Fruit fly (Drosophila melanogaster) whole organism, wandering third instar larva: ENCODE measurements around the gene aru.

ENCODE experiments used
- CG9705 ChIP-seq: fragments of 200-800 bp; sonication (Bioruptor generic); optimal IDR thresholded peaks from 2 replicates; lab custom pipeline; 2018; ENCODE audit warnings: missing biosample characterization, mild to moderate bottlenecking, missing genetic modification characterization
- Dif ChIP-seq: fragments of 200-275, 200-300 bp; sonication (Bioruptor generic); optimal IDR thresholded peaks from 2 replicates; lab custom pipeline; 2018; ENCODE audit warnings: missing biosample characterization, missing genetic modification characterization; ENCODE audit not compliant: partially characterized antibody
- GATAd ChIP-seq: sonication (Bioruptor generic); optimal IDR thresholded peaks from 2 replicates; lab custom pipeline; 2016; ENCODE audit warnings: missing biosample characterization, missing genetic modification characterization
- HLH106 ChIP-seq: fragments of 200-800 bp; optimal IDR thresholded peaks from 3 replicates; lab custom pipeline; 2019; ENCODE audit warnings: missing biosample characterization, mild to moderate bottlenecking, missing genetic modification characterization, moderate library complexity
- Hnf4 ChIP-seq: fragments of 200-800 bp; sonication (Bioruptor generic); optimal IDR thresholded peaks from 2 replicates; lab custom pipeline; 2016; ENCODE audit warnings: missing biosample characterization, mild to moderate bottlenecking, missing genetic modification characterization
- Hr78 ChIP-seq: fragments of >200 bp; optimal IDR thresholded peaks from 2 replicates; lab custom pipeline; 2017; ENCODE audit warnings: missing biosample characterization, missing genetic modification characterization
- Hr83 ChIP-seq: fragments of 200-300 bp; sonication (Bioruptor generic); optimal IDR thresholded peaks from 2 replicates; lab custom pipeline; 2016; ENCODE audit warnings: missing biosample characterization, mild to moderate bottlenecking, missing genetic modification characterization, moderate library complexity; ENCODE audit not compliant: poor library complexity, severe bottlenecking
- Jra ChIP-seq: sonication (Bioruptor generic); optimal IDR thresholded peaks from 2 replicates; lab custom pipeline; 2016; ENCODE audit warnings: missing biosample characterization, missing genetic modification characterization
- Myc ChIP-seq: fragments of >200 bp; optimal IDR thresholded peaks from 2 replicates; lab custom pipeline; 2017
- N ChIP-seq: fragments of >200 bp; optimal IDR thresholded peaks from 2 replicates; lab custom pipeline; 2018; ENCODE audit warnings: missing biosample characterization, missing external identifiers, missing genetic modification characterization
- OdsH ChIP-seq: fragments of 200-800 bp; sonication (Bioruptor generic); optimal IDR thresholded peaks from 2 replicates; lab custom pipeline; 2016; ENCODE audit warnings: missing biosample characterization, mild to moderate bottlenecking, missing genetic modification characterization
- Rel ChIP-seq, 2 experiments: fragments of 200-800 bp; sonication (Bioruptor generic) in 1 of 2; optimal IDR thresholded peaks; 2 replicates in 1 of 2; 3 replicates in 1 of 2; lab custom pipeline; 2016 to 2019; ENCODE audit warnings: mild to moderate bottlenecking in 2 of 2, missing biosample characterization in 2 of 2, missing genetic modification characterization in 2 of 2, moderate library complexity in 1 of 2
- Sp1 ChIP-seq: fragments of 200-800 bp; sonication (Bioruptor generic); optimal IDR thresholded peaks from 3 replicates; lab custom pipeline; 2019; ENCODE audit warnings: missing biosample characterization, mild to moderate bottlenecking, missing genetic modification characterization, moderate library complexity
- Vsx2 ChIP-seq: fragments of 200-300, 225-300 bp; sonication (Bioruptor generic); optimal IDR thresholded peaks from 2 replicates; lab custom pipeline; 2018; ENCODE audit warnings: missing biosample characterization, missing genetic modification characterization; ENCODE audit not compliant: partially characterized antibody
- br ChIP-seq: fragments of 200-800 bp; sonication (Bioruptor generic); optimal IDR thresholded peaks from 2 replicates; lab custom pipeline; 2016; ENCODE audit warnings: missing biosample characterization, missing genetic modification characterization
- brk ChIP-seq: fragments of 200-800 bp; sonication (Bioruptor generic); optimal IDR thresholded peaks from 2 replicates; lab custom pipeline; 2016; ENCODE audit warnings: missing biosample characterization, mild to moderate bottlenecking, missing genetic modification characterization
- dl ChIP-seq, 2 experiments: fragments of 175-275, 200-275 bp in 1 of 2; fragments of 200-275 bp in 1 of 2; sonication (Bioruptor generic); optimal IDR thresholded peaks; lab custom pipeline; 2018; ENCODE audit warnings: mild to moderate bottlenecking in 2 of 2, missing biosample characterization in 2 of 2, missing genetic modification characterization in 2 of 2, moderate library complexity in 2 of 2; ENCODE audit not compliant: partially characterized antibody in 2 of 2, insufficient read depth in 1 of 2
- dsf ChIP-seq: sonication (Bioruptor generic); optimal IDR thresholded peaks from 2 replicates; lab custom pipeline; 2016; ENCODE audit warnings: missing biosample characterization, missing genetic modification characterization, borderline replicate concordance
- ey ChIP-seq: fragments of 200-800 bp; sonication (Bioruptor generic); optimal IDR thresholded peaks from 2 replicates; lab custom pipeline; 2016; ENCODE audit warnings: missing biosample characterization, missing genetic modification characterization
- foxo ChIP-seq, 2 experiments: fragments of 200-800 bp; sonication (Bioruptor generic); optimal IDR thresholded peaks; 2 replicates in 1 of 2; 3 replicates in 1 of 2; lab custom pipeline; 2016 to 2017; ENCODE audit warnings: missing biosample characterization in 2 of 2, missing genetic modification characterization in 2 of 2
- fru ChIP-seq: fragments of 200-800 bp; sonication (Bioruptor generic); optimal IDR thresholded peaks from 3 replicates; lab custom pipeline; 2016; ENCODE audit warnings: missing biosample characterization, mild to moderate bottlenecking, missing genetic modification characterization
- h ChIP-seq: fragments of 200-800 bp; sonication (Bioruptor generic); optimal IDR thresholded peaks from 3 replicates; lab custom pipeline; 2016; ENCODE audit warnings: missing biosample characterization, mild to moderate bottlenecking, missing genetic modification characterization
- jim ChIP-seq: fragments of 175-275, 200-325 bp; sonication (Bioruptor generic); optimal IDR thresholded peaks from 2 replicates; lab custom pipeline; 2016; ENCODE audit warnings: missing biosample characterization, mild to moderate bottlenecking, missing genetic modification characterization
- lola ChIP-seq: fragments of >200 bp; optimal IDR thresholded peaks from 2 replicates; lab custom pipeline; 2017; ENCODE audit warnings: missing biosample characterization, missing genetic modification characterization
- psq ChIP-seq: fragments of 200-800 bp; sonication (Bioruptor generic); optimal IDR thresholded peaks from 3 replicates; lab custom pipeline; 2017; ENCODE audit warnings: missing biosample characterization, mild to moderate bottlenecking, missing genetic modification characterization, moderate library complexity
- rgr ChIP-seq: fragments of 200-800 bp; sonication (Bioruptor generic); optimal IDR thresholded peaks from 3 replicates; lab custom pipeline; 2016; ENCODE audit warnings: missing biosample characterization, mild to moderate bottlenecking, missing genetic modification characterization
- sage ChIP-seq: fragments of 200-800 bp; sonication (Bioruptor generic); optimal IDR thresholded peaks from 2 replicates; lab custom pipeline; 2016; ENCODE audit warnings: missing biosample characterization, mild to moderate bottlenecking, missing genetic modification characterization
- sv ChIP-seq: fragments of 200-800 bp; sonication (Bioruptor generic); optimal IDR thresholded peaks from 3 replicates; lab custom pipeline; 2016; ENCODE audit warnings: missing biosample characterization, missing genetic modification characterization
- usp ChIP-seq: fragments of >200 bp; optimal IDR thresholded peaks from 2 replicates; lab custom pipeline; 2017; ENCODE audit warnings: missing biosample characterization, missing genetic modification characterization
- woc ChIP-seq: sonication (Bioruptor generic); optimal IDR thresholded peaks from 2 replicates; lab custom pipeline; 2016; ENCODE audit warnings: missing biosample characterization, mild to moderate bottlenecking, missing genetic modification characterization

The aru gene

dm6 chr2L:826388-826787 is 41.8 kb downstream of the aru start:
- TF ChIP-seq HLH106 (tag; lab: Kevin White, UChicago) (no peak), Hr83 (GFP tag; lab: Kevin White, UChicago) (no peak), dl (GFP tag; optimal IDR thresholded peaks at IDR 0.05; lab: Kevin White, UChicago; ENCODE audit: insufficient read depth in 1 of 2, partially characterized antibody in 2 of 2) (peak; percentile 85 to 90), usp (no peak), Vsx2 (GFP tag; lab: Kevin White, UChicago) (no peak), sv (no peak), Hnf4 (no peak), br (GFP tag; lab: Kevin White, UChicago) (no peak), brk (GFP tag; lab: Kevin White, UChicago) (no peak), woc (no peak), psq (GFP tag; lab: Kevin White, UChicago) (no peak), Dif (GFP tag; lab: Kevin White, UChicago) (peak; percentile 84)
- TF ChIP-seq, all 38 proteins: peak for 2

dm6 chr2L:825768-826263 is 42.3 kb downstream of the aru start, which contains the start of the genes CG3862 and dock:
CG3862 (minus strand) TSS chr2L:825861.
dock (plus strand) TSS chr2L:825969.
- peak; percentile 55 for TF ChIP-seq Myc (lab: Kevin White, UChicago)
- peak; percentile 18 for TF ChIP-seq N
- no peak for TF ChIP-seq Dif (GFP tag; lab: Kevin White, UChicago)
- peak; percentile 33 for TF ChIP-seq OdsH (GFP tag; lab: Kevin White, UChicago)
- TF ChIP-seq usp, result no peak
- no peak for TF ChIP-seq GATAd (GFP tag; lab: Kevin White, UChicago)
- TF ChIP-seq foxo (GFP tag; optimal IDR thresholded peaks at IDR 0.05; lab: Kevin White, UChicago), result peak in 1 of 2 experiments; percentile 73
- TF ChIP-seq Rel (GFP tag; optimal IDR thresholded peaks at IDR 0.05; lab: Kevin White, UChicago), result no peak
- peak; percentile 61 for TF ChIP-seq Rel (tag; optimal IDR thresholded peaks at IDR 0.05; lab: Kevin White, UChicago)
- TF ChIP-seq Vsx2 (GFP tag; lab: Kevin White, UChicago), result no peak
- peak; percentile 59 for TF ChIP-seq rgr (GFP tag; lab: Kevin White, UChicago)
- TF ChIP-seq h, result peak; percentile 50
- TF ChIP-seq br (GFP tag; lab: Kevin White, UChicago), result peak; percentile 61
- peak; percentile 61 for TF ChIP-seq Sp1 (GFP tag; lab: Kevin White, UChicago)
- peak; percentile 66 for TF ChIP-seq fru (GFP tag; lab: Kevin White, UChicago)
- no peak for TF ChIP-seq psq (GFP tag; lab: Kevin White, UChicago)
- no peak for TF ChIP-seq lola (GFP tag; lab: Kevin White, UChicago)
- peak; percentile 89 for TF ChIP-seq Hr83 (GFP tag; lab: Kevin White, UChicago)
- TF ChIP-seq woc, result no peak
- no peak for TF ChIP-seq Hr78 (GFP tag; lab: Kevin White, UChicago)
- no peak for TF ChIP-seq sage
- TF ChIP-seq ey (GFP tag; lab: Kevin White, UChicago), result peak; percentile 23
- peak; percentile 32 for TF ChIP-seq Jra (GFP tag; lab: Kevin White, UChicago)
- TF ChIP-seq HLH106 (tag; lab: Kevin White, UChicago), result peak; percentile 17
- peak; percentile 59 for TF ChIP-seq Hnf4
- TF ChIP-seq sv, result peak; percentile 2
- peak in 1 of 2 experiments; percentile 2 for TF ChIP-seq dl (GFP tag; optimal IDR thresholded peaks at IDR 0.05; lab: Kevin White, UChicago; ENCODE audit: insufficient read depth in 1 of 2, partially characterized antibody in 2 of 2)

- TF ChIP-seq Hnf4, result no peak
- TF ChIP-seq Myc (lab: Kevin White, UChicago), result no peak
- TF ChIP-seq jim (GFP tag; lab: Kevin White, UChicago), result no peak
- no peak for TF ChIP-seq Sp1 (GFP tag; lab: Kevin White, UChicago)
- TF ChIP-seq dsf (GFP tag; lab: Kevin White, UChicago), result no peak
- TF ChIP-seq fru (GFP tag; lab: Kevin White, UChicago), result peak; percentile 13
- TF ChIP-seq CG9705, result no peak
Measured at dm6 chr2L:821986-822711, 46.0 kb downstream of the aru start.
